Worm (Caenorhabditis elegans): ENCODE measurements around the gene C13C4.6.

C13C4.6 gene

DNA sequence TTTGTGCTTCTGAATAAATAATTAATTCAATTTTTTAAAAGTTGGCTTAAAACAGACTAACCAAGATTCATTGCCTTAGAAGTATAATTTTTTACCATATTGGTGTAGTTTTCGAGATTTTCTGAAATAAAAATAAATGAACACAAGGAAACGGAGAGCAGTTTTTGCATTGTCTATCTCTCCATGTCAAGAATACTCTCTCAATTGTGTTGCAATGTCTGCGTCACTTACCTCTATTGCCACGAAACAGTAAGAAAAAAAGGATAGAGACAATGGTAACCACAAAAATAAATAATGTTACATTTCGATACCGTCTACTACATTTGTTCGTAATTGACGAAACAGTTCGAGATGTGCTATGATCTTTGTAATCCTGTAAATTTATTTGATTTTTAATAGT is 38.4 kb upstream of the C13C4.6 start, which contains the start of gene R07B7.10:
Gene R07B7.10, plus strand, starts transcription at position 285 of the 400 bp plus-strand sequence.
- TF ChIP-seq Y105C5A.15 (GFP tag; IDR thresholded peaks at IDR 0.05) (no peak), dve-1 (tag; optimal IDR thresholded peaks at IDR 0.05; ENCODE audit: insufficient read depth) (peak; percentile 14), nhr-28 (tag; optimal IDR thresholded peaks at IDR 0.05) (peak; percentile 18)

- TF ChIP-seq dmd-6 (GFP tag; IDR thresholded peaks at IDR 0.05) (peak; percentile 25; the same call in 1 of the 2 replicates), zip-11 (GFP tag; IDR thresholded peaks at IDR 0.05) (no peak)
These were observed 37.2 kb upstream of the C13C4.6 start, which contains the start of gene R07B7.8 for ce11 chrV:12084216-12084615. Gene R07B7.8, minus strand, starts transcription at chrV:12084316.

- TF ChIP-seq mdl-1 (tag; optimal IDR thresholded peaks at IDR 0.05): no peak
- TF ChIP-seq gei-8 (GFP tag; optimal IDR thresholded peaks at IDR 0.05): no peak
- no peak for TF ChIP-seq aha-1 (tag)
These were observed 35.3 kb upstream of the C13C4.6 start for ce11 chrV:12085867-12086634.

- TF ChIP-seq Y5F2A.4 (GFP tag; optimal IDR thresholded peaks at IDR 0.05) (no peak), R02D3.7 (tag; optimal IDR thresholded peaks at IDR 0.05) (no peak), lir-3 (tag; optimal IDR thresholded peaks at IDR 0.05) (no peak), lin-1 (GFP tag; IDR thresholded peaks at IDR 0.05) (no peak)
These were observed 34.4 kb upstream of the C13C4.6 start, which contains the start of gene gana-1 for ce11 chrV:12086934-12087333. Gene gana-1, plus strand, starts transcription at chrV:12087234.

- no peak for TF ChIP-seq snpc-4 (tag; optimal IDR thresholded peaks at IDR 0.05)
- TF ChIP-seq mxl-2 (GFP tag; conservative IDR thresholded peaks at IDR 0.05): no peak
- TF ChIP-seq set-16 (GFP tag; IDR thresholded peaks at IDR 0.05): no peak
- no peak for TF ChIP-seq hmg-1.1 (GFP tag; IDR thresholded peaks at IDR 0.05)
- no peak for TF ChIP-seq ZK546.5 (tag; optimal IDR thresholded peaks at IDR 0.05)
- no peak for TF ChIP-seq Y105C5A.15 (GFP tag; IDR thresholded peaks at IDR 0.05)
- TF ChIP-seq hlh-11 (tag; optimal IDR thresholded peaks at IDR 0.05): no peak
- TF ChIP-seq F37D6.2 (tag; optimal IDR thresholded peaks at IDR 0.05): no peak
- no peak for TF ChIP-seq dve-1 (tag; optimal IDR thresholded peaks at IDR 0.05; ENCODE audit: insufficient read depth)
- TF ChIP-seq lin-13 (GFP tag; optimal IDR thresholded peaks at IDR 0.05): no peak
- TF ChIP-seq lin-15B (tag; optimal IDR thresholded peaks at IDR 0.05): no peak
- no peak for TF ChIP-seq F44E2.7 (GFP tag; IDR thresholded peaks at IDR 0.05)
- TF ChIP-seq T20F7.1 (GFP tag; optimal IDR thresholded peaks at IDR 0.05): no peak
- TF ChIP-seq nhr-102 (tag; optimal IDR thresholded peaks at IDR 0.05): no peak
- no peak for TF ChIP-seq nhr-76 (tag; optimal IDR thresholded peaks at IDR 0.05)
- TF ChIP-seq tag-97 (GFP tag; IDR thresholded peaks at IDR 0.05): no peak
- TF ChIP-seq madf-5 (GFP tag; IDR thresholded peaks at IDR 0.05): no peak
- TF ChIP-seq sdz-12 (GFP tag; optimal IDR thresholded peaks at IDR 0.05): no peak
- TF ChIP-seq mdl-1 (tag; optimal IDR thresholded peaks at IDR 0.05): no peak
- no peak for TF ChIP-seq ceh-28 (tag; optimal IDR thresholded peaks at IDR 0.05)
These were observed 32.6 kb upstream of the C13C4.6 start, which contains the start of gene R07B7.12 for ce11 chrV:12088773-12089172. Gene R07B7.12, plus strand, starts transcription at chrV:12089073.

DNA sequence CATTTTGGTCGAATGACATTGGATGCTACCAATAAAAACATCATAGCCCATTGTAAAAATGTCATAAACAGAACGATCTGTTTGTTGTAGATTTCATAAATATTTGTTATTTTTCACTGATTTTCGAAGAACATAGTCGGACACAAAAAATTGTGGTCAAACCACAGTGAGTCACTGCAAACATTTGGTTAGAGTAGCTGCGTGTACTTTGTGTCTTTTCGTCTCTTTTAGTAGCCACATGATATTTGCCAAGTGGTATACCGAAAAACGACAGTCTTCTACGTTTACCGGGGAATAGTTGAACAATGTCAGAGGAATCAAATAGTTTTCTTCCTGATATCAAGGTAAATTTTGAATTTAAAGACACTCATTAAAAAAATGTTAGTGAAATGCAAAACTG is 29.6 kb upstream of the C13C4.6 start, which contains the start of gene nhr-206:
Gene nhr-206, plus strand, starts transcription at position 248 of the 400 bp plus-strand sequence.
- TF ChIP-seq ceh-20 (GFP tag; IDR thresholded peaks at IDR 0.05) (no peak), nhr-76 (tag; optimal IDR thresholded peaks at IDR 0.05) (no peak), snpc-4 (tag; optimal IDR thresholded peaks at IDR 0.05) (no peak), madf-9 (GFP tag; conservative IDR thresholded peaks at IDR 0.05) (no peak), jun-1 (tag; optimal IDR thresholded peaks at IDR 0.05) (no peak), lim-7 (GFP tag; IDR thresholded peaks at IDR 0.05) (no peak), ceh-28 (tag; optimal IDR thresholded peaks at IDR 0.05) (no peak), pqm-1 (tag; optimal IDR thresholded peaks at IDR 0.05) (peak; percentile 52), zip-2 (tag; optimal IDR thresholded peaks at IDR 0.05) (no peak), ZK337.2 (GFP tag; IDR thresholded peaks at IDR 0.05) (no peak), aly-2 (tag; optimal IDR thresholded peaks at IDR 0.05) (no peak), ztf-11 (tag; optimal IDR thresholded peaks at IDR 0.05) (no peak), nhr-42 (GFP tag; IDR thresholded peaks at IDR 0.05) (no peak), F49E8.2 (tag; optimal IDR thresholded peaks at IDR 0.05; ENCODE audit: borderline replicate concordance) (no peak), lin-38 (GFP tag; IDR thresholded peaks at IDR 0.05) (no peak), php-3 (GFP tag; IDR thresholded peaks at IDR 0.05) (no peak), dpl-1 (GFP tag; optimal IDR thresholded peaks at IDR 0.05) (no peak)
